Worm (Caenorhabditis elegans) whole organism, L4 larva: ENCODE measurements around the gene Y41E3.8.
"Not testable (repeated sequence)": the region's sequence is repeated elsewhere in the genome, so short reads cannot be mapped to it uniquely, and the experiment has no call there.

Experiments used
- D1046.2 ChIP-seq: fragments of 200-800 bp; sonication (Bioruptor generic); IDR thresholded peaks from 2 replicates; pipeline ENCODE4 v1.3.6; 2022; ENCODE audit warnings: missing genetic modification characterization, missing compliant biosample characterization
- F49E8.2 ChIP-seq: sonication (generic microtip); optimal IDR thresholded peaks from 2 replicates; lab custom pipeline; 2016; ENCODE audit warnings: missing compliant biosample characterization, mild to moderate bottlenecking, missing genetic modification characterization, borderline replicate concordance
- Y105C5A.15 ChIP-seq: fragments of 200-800 bp; sonication (Bioruptor generic); IDR thresholded peaks from 2 replicates; pipeline ENCODE4 v1.3.6; 2022; ENCODE audit warnings: missing genetic modification characterization, missing compliant biosample characterization
- Y48G9A.11 ChIP-seq: fragments of 200-800 bp; sonication (Bioruptor generic); IDR thresholded peaks from 2 replicates; pipeline ENCODE4 v1.3.6; 2022; ENCODE audit warnings: missing genetic modification reagents, missing genetic modification characterization, missing compliant biosample characterization
- Y75B8A.6 ChIP-seq: fragments of 200-800 bp; sonication (Bioruptor generic); IDR thresholded peaks from 2 replicates; pipeline ENCODE4 v1.3.6; 2022; ENCODE audit warnings: missing genetic modification reagents, missing genetic modification characterization, missing compliant biosample characterization
- ZK337.2 ChIP-seq: fragments of 200-800 bp; sonication (Bioruptor generic); IDR thresholded peaks from 2 replicates; pipeline ENCODE4 v1.3.6; 2022; ENCODE audit warnings: missing genetic modification reagents, missing genetic modification characterization, missing compliant biosample characterization
- aha-1 ChIP-seq: fragments of 150-350 bp; peaks from one replicate; lab custom pipeline; 2014; ENCODE audit warnings: missing biosample characterization, missing genetic modification characterization
- ama-1 ChIP-seq: fragments of 150-350 bp; optimal IDR thresholded peaks from 2 replicates; lab custom pipeline; 2014; ENCODE audit warnings: inconsistent platforms, mixed read lengths
- arid-1 ChIP-seq: fragments of 200-800 bp; sonication (Bioruptor generic); conservative IDR thresholded peaks from 2 replicates; pipeline ENCODE4 v1.3.6; 2022; ENCODE audit warnings: missing genetic modification reagents, missing genetic modification characterization, missing compliant biosample characterization
- ceh-44 ChIP-seq: fragments of 200-800 bp; sonication (Bioruptor generic); IDR thresholded peaks from 2 replicates; pipeline ENCODE4 v1.3.6; 2022; ENCODE audit warnings: missing genetic modification reagents, missing genetic modification characterization, missing compliant biosample characterization
- ceh-62 ChIP-seq: sonication (generic microtip); optimal IDR thresholded peaks from 2 replicates; lab custom pipeline; 2017; ENCODE audit warnings: missing biosample characterization, missing genetic modification characterization
- ctbp-1 ChIP-seq: fragments of 200-800 bp; sonication (Bioruptor generic); IDR thresholded peaks from 2 replicates; pipeline ENCODE4 v1.3.6; 2022; ENCODE audit warnings: missing genetic modification reagents, missing genetic modification characterization, missing compliant biosample characterization
- daf-8 ChIP-seq: fragments of 200-800 bp; sonication (Bioruptor generic); IDR thresholded peaks from 2 replicates; pipeline ENCODE4 v1.3.6; 2022; ENCODE audit warnings: missing genetic modification characterization, missing compliant biosample characterization
- dmd-8 ChIP-seq: fragments of 200-800 bp; sonication (Bioruptor generic); IDR thresholded peaks from 2 replicates; pipeline ENCODE4 v1.3.6; 2022; ENCODE audit warnings: missing genetic modification characterization, missing compliant biosample characterization
- dmd-9 ChIP-seq: fragments of 200-800 bp; sonication (Bioruptor generic); IDR thresholded peaks from 2 replicates; pipeline ENCODE4 v1.3.6; 2022; ENCODE audit warnings: missing genetic modification reagents, missing genetic modification characterization, missing compliant biosample characterization
- lim-7 ChIP-seq: fragments of 200-800 bp; sonication (Bioruptor generic); IDR thresholded peaks from 2 replicates; pipeline ENCODE4 v1.3.6; 2022; ENCODE audit warnings: missing genetic modification characterization, missing compliant biosample characterization
- lin-1 ChIP-seq: fragments of 200-800 bp; sonication (Bioruptor generic); IDR thresholded peaks from 2 replicates; pipeline ENCODE4 v1.3.6; 2022; ENCODE audit warnings: missing genetic modification reagents, missing genetic modification characterization, missing compliant biosample characterization
- lin-13 ChIP-seq: fragments of 150-350 bp; optimal IDR thresholded peaks from 2 replicates; lab custom pipeline; 2014; ENCODE audit warnings: missing biosample characterization, missing genetic modification reagents, missing genetic modification characterization
- lin-38 ChIP-seq: fragments of 200-800 bp; sonication (Bioruptor generic); IDR thresholded peaks from 2 replicates; pipeline ENCODE4 v1.3.6; 2022; ENCODE audit warnings: missing genetic modification reagents, missing genetic modification characterization, missing compliant biosample characterization
- lir-3 ChIP-seq: sonication (generic microtip); optimal IDR thresholded peaks from 2 replicates; lab custom pipeline; 2016; ENCODE audit warnings: mild to moderate bottlenecking, missing genetic modification characterization, missing compliant biosample characterization
- madf-5 ChIP-seq, 2 experiments: fragments of 200-800 bp; sonication (Bioruptor generic); IDR thresholded peaks; 2 replicates each; pipeline ENCODE4 v1.3.6; 2022; ENCODE audit warnings: missing compliant biosample characterization in 2 of 2, missing genetic modification characterization in 2 of 2
- mdl-1 ChIP-seq, 2 experiments: fragments of 150-350 bp in 1 of 2; sonication (generic microtip) in 1 of 2; optimal IDR thresholded peaks; 2 replicates each; lab custom pipeline; 2014 to 2017; ENCODE audit warnings: missing biosample characterization in 2 of 2, missing genetic modification characterization in 2 of 2
- mdt-29 ChIP-seq: fragments of 200-800 bp; sonication (Bioruptor generic); IDR thresholded peaks from 2 replicates; pipeline ENCODE4 v1.3.6; 2022; ENCODE audit warnings: missing genetic modification reagents, missing genetic modification characterization, missing compliant biosample characterization
- mxl-3 ChIP-seq: fragments of 200-800 bp; sonication (Bioruptor generic); optimal IDR thresholded peaks from 2 replicates; lab custom pipeline; 2018; ENCODE audit warnings: mild to moderate bottlenecking, missing genetic modification characterization, missing compliant biosample characterization
- nhr-41 ChIP-seq: fragments of 200-800 bp; sonication (Bioruptor generic); IDR thresholded peaks from 2 replicates; pipeline ENCODE4 v1.3.6; 2022; ENCODE audit warnings: missing genetic modification reagents, missing genetic modification characterization, missing compliant biosample characterization
- pha-4 ChIP-seq, 2 experiments: fragments of 150-350 bp in 1 of 2; fragments of 200-800 bp in 1 of 2; sonication (Bioruptor generic) in 1 of 2; IDR thresholded peaks in 1 of 2; optimal IDR thresholded peaks in 1 of 2; 2 replicates each; pipeline versions ENCODE4 v1.3.6 to Lab custom; 2014 to 2022; ENCODE audit warnings: missing genetic modification characterization in 2 of 2, missing genetic modification reagents in 2 of 2, missing biosample characterization in 1 of 2, missing compliant biosample characterization in 1 of 2
- snpc-1.2 ChIP-seq: fragments of 200-800 bp; sonication (Bioruptor generic); IDR thresholded peaks from 2 replicates; pipeline ENCODE4 v1.3.6; 2022; ENCODE audit warnings: missing genetic modification reagents, missing genetic modification characterization, missing compliant biosample characterization
- spr-1 ChIP-seq: sonication (generic microtip); optimal IDR thresholded peaks from 2 replicates; lab custom pipeline; 2016; ENCODE audit warnings: mild to moderate bottlenecking, missing genetic modification characterization, missing compliant biosample characterization
- tra-1 ChIP-seq: fragments of 200-800 bp; sonication (Bioruptor generic); IDR thresholded peaks from 2 replicates; pipeline ENCODE4 v1.3.6; 2022; ENCODE audit warnings: missing genetic modification reagents, missing genetic modification characterization, missing compliant biosample characterization
- unc-39 ChIP-seq: sonication (generic microtip); optimal IDR thresholded peaks from 2 replicates; lab custom pipeline; 2017; ENCODE audit warnings: missing biosample characterization, missing genetic modification characterization
- vab-7 ChIP-seq: fragments of 200-800 bp; sonication (Bioruptor generic); IDR thresholded peaks from 2 replicates; pipeline ENCODE4 v1.3.6; 2022; ENCODE audit warnings: missing genetic modification reagents, missing genetic modification characterization, missing compliant biosample characterization
- zfp-3 ChIP-seq: fragments of 200-800 bp; sonication (Bioruptor generic); conservative IDR thresholded peaks from 2 replicates; pipeline ENCODE4 v1.3.6; 2022; ENCODE audit warnings: missing genetic modification reagents, missing genetic modification characterization, missing compliant biosample characterization

The Y41E3.8 gene

DNA sequence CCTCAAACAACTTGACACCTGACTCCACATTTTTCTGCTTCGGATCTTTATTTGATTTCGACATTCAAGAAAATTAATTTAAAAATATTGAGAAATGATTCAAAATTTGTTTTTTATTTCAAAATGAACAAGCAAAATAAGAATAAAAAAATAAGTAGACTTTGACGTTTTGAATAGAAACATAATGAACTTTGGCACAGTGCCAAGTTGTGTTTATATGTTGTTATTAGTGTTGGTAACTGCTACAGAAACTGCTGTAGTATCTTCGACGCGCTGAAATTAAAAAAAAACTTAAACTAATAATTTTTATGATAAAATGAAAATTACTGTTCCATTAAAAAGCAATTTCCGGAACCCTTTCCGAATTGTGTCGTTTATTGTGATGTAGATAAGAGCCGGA, 36.9 kb upstream of the Y41E3.8 start, which contains the start of gene Y41E3.18:
TSS of gene Y41E3.18 (minus strand) at position 101 of the 400 bp plus-strand sequence.
- TF ChIP-seq zfp-3 (GFP tag; lab: Robert Waterston, UW) (no peak), snpc-1.2 (GFP tag; lab: Robert Waterston, UW) (no peak), lir-3 (tag; lab: Kevin White, UChicago) (no peak), unc-39 (tag; lab: Kevin White, UChicago) (no peak), ama-1 (no peak), arid-1 (no peak), mdl-1 (tag; optimal IDR thresholded peaks at IDR 0.05; lab: Kevin White, UChicago) (no peak)

DNA sequence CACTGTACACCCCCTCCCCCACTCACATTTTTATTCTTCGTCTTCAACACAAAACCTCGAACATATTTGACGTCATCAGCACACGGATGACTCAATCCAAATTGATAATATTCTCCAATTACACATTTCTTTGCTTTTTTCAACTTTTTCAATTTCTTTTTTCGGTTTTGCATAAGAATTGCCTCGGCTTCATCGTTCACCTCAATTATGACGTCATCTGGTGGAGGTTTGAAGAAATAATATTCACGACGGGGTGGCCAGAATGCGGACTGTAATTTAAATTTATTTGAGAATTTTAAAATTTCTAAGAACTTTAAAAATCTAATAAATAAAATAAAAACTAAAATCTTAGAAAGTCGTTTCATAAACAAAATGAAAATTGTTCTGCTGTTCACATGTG, 35.0 kb upstream of the Y41E3.8 start:
- TF ChIP-seq lin-13 (GFP tag; lab: Kevin White, UChicago) (no peak), aha-1 (peak; percentile 5)
- TF ChIP-seq, all 104 proteins: peak for 1

DNA sequence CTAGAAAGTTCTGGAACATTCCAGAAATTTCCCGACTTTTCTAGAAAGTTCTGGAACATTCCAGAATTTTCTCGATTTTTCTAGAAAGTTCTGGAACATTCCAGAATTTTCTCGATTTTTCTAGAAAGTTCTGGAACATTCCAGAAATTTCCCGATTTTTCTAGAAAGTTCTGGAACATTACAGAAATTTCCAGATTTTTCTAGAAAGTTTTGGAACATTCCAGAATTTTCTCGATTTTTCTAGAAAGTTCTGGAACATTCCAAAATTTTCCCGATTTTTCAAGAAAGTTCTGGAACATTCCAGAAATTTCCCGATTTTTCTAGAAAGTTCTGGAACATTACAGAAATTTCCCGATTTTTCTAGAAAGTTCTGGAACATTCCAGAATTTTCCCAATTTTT, 30.4 kb upstream of the Y41E3.8 start:
- TF ChIP-seq lin-1 (GFP tag; lab: Robert Waterston, UW) (peak; percentile 90), Y105C5A.15 (GFP tag; lab: Robert Waterston, UW) (peak; percentile 96), pha-4 (GFP tag; IDR thresholded peaks at IDR 0.05; lab: Robert Waterston, UW) (peak; percentile 92), F49E8.2 (tag; lab: Kevin White, UChicago) (peak; percentile 48), nhr-41 (GFP tag; lab: Robert Waterston, UW) (peak; percentile 78; the same call in 1 of the 2 replicates), D1046.2 (peak; percentile 80; the same call in 1 of the 2 replicates), daf-8 (GFP tag; lab: Robert Waterston, UW) (0 out of 2 replicates have a peak, but pooled peaks have one; percentile 15), lim-7 (GFP tag; lab: Robert Waterston, UW) (peak; percentile 78), dmd-9 (GFP tag; lab: Robert Waterston, UW) (0 out of 2 replicates have a peak, but pooled peaks have one; percentile 63), lin-38 (GFP tag; lab: Robert Waterston, UW) (peak; percentile 67), Y48G9A.11 (GFP tag; lab: Robert Waterston, UW) (peak; percentile 92), madf-5 (GFP tag; IDR thresholded peaks at IDR 0.05; lab: Robert Waterston, UW) (peak in 1 of 2 experiments; percentile 71; a peak in 1 of 4 replicates), Y75B8A.6 (GFP tag; lab: Robert Waterston, UW) (peak; percentile 73; the same call in 1 of the 2 replicates), vab-7 (GFP tag; lab: Robert Waterston, UW) (peak; percentile 93), arid-1 (peak; percentile 88), zfp-3 (GFP tag; lab: Robert Waterston, UW) (peak; percentile 78; the same call in 1 of the 2 replicates), lin-13 (GFP tag; lab: Kevin White, UChicago) (peak; percentile 61), ZK337.2 (GFP tag; lab: Robert Waterston, UW) (peak; percentile 69), ceh-44 (GFP tag; lab: Robert Waterston, UW) (peak; percentile 82), mdt-29 (GFP tag; lab: Robert Waterston, UW) (peak; percentile 99), ctbp-1 (GFP tag; lab: Robert Waterston, UW) (peak; percentile 92), dmd-8 (peak; percentile 87), tra-1 (GFP tag; lab: Robert Waterston, UW) (peak; percentile 78; the same call in 1 of the 2 replicates), snpc-1.2 (GFP tag; lab: Robert Waterston, UW) (peak; percentile 98)
- not testable (repeated sequence) for TF ChIP-seq pha-4 (tag; optimal IDR thresholded peaks at IDR 0.05; lab: Kevin White, UChicago)

DNA sequence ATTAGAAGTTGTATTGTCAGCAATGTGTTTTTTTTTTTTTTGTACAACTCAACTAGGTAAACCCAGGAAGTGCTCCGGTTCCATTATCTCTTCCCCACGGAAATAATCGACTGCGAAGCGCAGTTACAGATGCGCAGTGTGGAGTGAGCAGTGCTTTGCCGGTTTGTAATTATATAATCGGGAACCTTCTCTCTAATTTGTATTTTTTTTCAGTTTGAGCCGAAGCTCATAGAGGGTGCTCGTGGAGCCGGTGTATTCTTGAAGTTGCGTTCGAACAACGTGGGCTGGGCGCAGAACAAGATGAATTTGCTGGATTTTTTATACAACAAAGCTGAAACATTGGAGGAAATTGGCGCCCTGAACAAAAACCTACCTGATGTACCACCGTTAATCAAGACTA, 29.2 kb upstream of the Y41E3.8 start, which contains the start of gene Y41E3.13:
TSS of gene Y41E3.13 (plus strand) at position 301 of the 400 bp plus-strand sequence.
- TF ChIP-seq aha-1 = peak; percentile 14
- no peak for TF ChIP-seq mxl-3 (GFP tag; lab: Kevin White, UChicago)
- TF ChIP-seq spr-1 (tag; lab: Kevin White, UChicago) = no peak

DNA sequence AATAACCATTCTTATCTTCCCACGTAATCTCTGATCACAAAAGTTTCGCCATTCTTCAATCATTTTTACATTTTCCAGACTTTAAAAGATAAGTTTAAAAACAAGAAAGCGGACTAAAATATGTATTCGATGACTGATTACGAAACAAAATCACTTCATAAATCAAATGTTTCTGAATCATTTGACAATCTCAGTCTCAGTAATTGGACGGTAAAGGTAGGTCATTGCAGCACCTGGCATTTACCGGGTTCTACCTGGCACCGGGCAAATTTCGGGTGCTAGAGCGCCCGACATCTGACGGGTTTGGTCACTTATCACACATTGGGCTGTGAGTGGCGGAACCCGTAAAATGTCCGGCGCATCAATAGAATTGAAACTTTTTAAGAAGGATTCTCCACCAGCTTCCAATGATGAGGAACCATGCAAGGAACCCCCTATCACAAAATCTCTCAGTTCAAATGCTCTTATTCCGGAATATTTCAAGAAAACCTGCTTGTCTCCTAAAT, 27.4 kb upstream of the Y41E3.8 start, which contains the start of gene Y41E3.19:
TSS of gene Y41E3.19 (plus strand) at position 51 of the 506 bp plus-strand sequence.
- TF ChIP-seq ceh-62 (no peak), snpc-1.2 (GFP tag; lab: Robert Waterston, UW) (peak; percentile 68; the same call in 1 of the 2 replicates)
